Comparison of ENCODE assay signal across 2 fruit fly cellular contexts in the genomic region with DNA sequence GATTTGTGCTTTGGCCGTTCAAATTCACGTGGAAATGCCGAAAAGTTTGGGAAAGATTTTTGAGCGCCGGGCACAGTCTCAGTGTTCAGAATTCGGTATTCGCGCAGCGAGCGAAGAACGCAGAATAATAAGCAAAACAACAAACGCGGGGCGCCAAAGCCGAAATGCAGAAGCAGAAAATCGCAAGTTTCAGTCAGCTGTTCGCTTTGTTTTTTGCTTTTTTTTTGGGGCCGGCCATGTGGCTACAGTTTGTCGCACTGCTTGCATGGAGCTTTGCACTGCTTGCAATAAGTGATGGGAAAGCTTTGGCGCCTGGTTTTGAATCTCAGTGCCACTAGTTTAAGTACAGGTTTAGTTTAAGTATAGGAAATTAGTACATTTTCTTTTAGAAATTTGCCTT.
TF ChIP-seq lines count a peak whose summit lies in the region.

No protein-coding gene starts in this region.

TF ChIP-seq in whole organism, embryonic, 481 proteins besides CTCF, POLR2A, EP300 and RAD21 (continued from another document):
- TF ChIP-seq CG1603 (tag; optimal IDR thresholded peaks at IDR 0.05; lab: Kevin White, UChicago) (peak; percentile 7), pros (GFP tag; optimal IDR thresholded peaks at IDR 0.05; lab: Kevin White, UChicago) (no peak), CG7987 (GFP tag; optimal IDR thresholded peaks at IDR 0.05; lab: Kevin White, UChicago) (peak; percentile 2), CG31365 (tag; optimal IDR thresholded peaks at IDR 0.05; lab: Kevin White, UChicago) (peak; percentile 98), Sry-δ (GFP tag; optimal IDR thresholded peaks at IDR 0.05; lab: Kevin White, UChicago) (peak; percentile 29), dmrt99B (tag; optimal IDR thresholded peaks at IDR 0.05; lab: Kevin White, UChicago) (no peak), Opbp (GFP tag; IDR thresholded peaks at IDR 0.05; lab: Robert Waterston, UW; ENCODE audit: partially characterized antibody) (peak; percentile 55; the same call in 2 of the 3 replicates), MBD-R2 (GFP tag; IDR thresholded peaks at IDR 0.05; lab: Robert Waterston, UW) (peak; percentile 39; the same call in 1 of the 2 replicates), CG3847 (GFP tag; IDR thresholded peaks at IDR 0.05; lab: Robert Waterston, UW) (no peak), CG13287 (GFP tag; IDR thresholded peaks at IDR 0.05; lab: Robert Waterston, UW; ENCODE audit: partially characterized antibody) (peak; percentile 62; the same call in 1 of the 2 replicates), dm (GFP tag; optimal IDR thresholded peaks at IDR 0.05; lab: Kevin White, UChicago) (peak; percentile 76), Eip74EF (GFP tag; optimal IDR thresholded peaks at IDR 0.05; lab: Kevin White, UChicago) (peak in 1 of 2 experiments; percentile 71), ftz-f1 (GFP tag; optimal IDR thresholded peaks at IDR 0.05; lab: Kevin White, UChicago) (peak; percentile 87), crp (GFP tag; optimal IDR thresholded peaks at IDR 0.05; lab: Kevin White, UChicago) (peak; percentile 23 to 91), Trl (optimal IDR thresholded peaks at IDR 0.05; lab: Kevin White, UChicago) (no peak), Trl (GFP tag; optimal IDR thresholded peaks at IDR 0.05; lab: Kevin White, UChicago) (no peak), ac (GFP tag; optimal IDR thresholded peaks at IDR 0.05; lab: Kevin White, UChicago) (no peak), HmgZ (tag; optimal IDR thresholded peaks at IDR 0.05; lab: Kevin White, UChicago) (peak; percentile 68), pzg (GFP tag; optimal IDR thresholded peaks at IDR 0.05; lab: Kevin White, UChicago) (peak; percentile 43), gsb (GFP tag; IDR thresholded peaks at IDR 0.05; lab: Robert Waterston, UW) (peak; percentile 18; the same call in 1 of the 2 replicates), ato (GFP tag; IDR thresholded peaks at IDR 0.05; lab: Robert Waterston, UW; ENCODE audit: partially characterized antibody) (no peak), gro (GFP tag; optimal IDR thresholded peaks at IDR 0.05; lab: Kevin White, UChicago) (no peak), dpn (GFP tag; optimal IDR thresholded peaks at IDR 0.05; lab: Kevin White, UChicago) (no peak), sug (tag; optimal IDR thresholded peaks at IDR 0.05; lab: Kevin White, UChicago) (peak; percentile 39), Dbx (GFP tag; IDR thresholded peaks at IDR 0.05; lab: Robert Waterston, UW) (peak; percentile 52; the same call in 1 of the 3 replicates), lab (GFP tag; optimal IDR thresholded peaks at IDR 0.05; lab: Kevin White, UChicago) (peak; percentile 22), sqz (GFP tag; optimal IDR thresholded peaks at IDR 0.05; lab: Kevin White, UChicago) (peak; percentile 93), MTF-1 (GFP tag; optimal IDR thresholded peaks at IDR 0.05; lab: Kevin White, UChicago; ENCODE audit: borderline replicate concordance) (no peak), Nf-YC (tag; optimal IDR thresholded peaks at IDR 0.05; lab: Kevin White, UChicago) (peak; percentile 43), Doc2 (GFP tag; IDR thresholded peaks at IDR 0.05; lab: Robert Waterston, UW) (no peak), ssp (GFP tag; IDR thresholded peaks at IDR 0.05; lab: Robert Waterston, UW) (no peak), E2f2 (GFP tag; IDR thresholded peaks at IDR 0.05; lab: Robert Waterston, UW) (peak; percentile 92), Adf1 (GFP tag; IDR thresholded peaks at IDR 0.05; lab: Robert Waterston, UW) (peak; percentile 43; the same call in 1 of the 2 replicates), ATbp (GFP tag; optimal IDR thresholded peaks at IDR 0.05; lab: Kevin White, UChicago) (no peak), CG34224 (GFP tag; IDR thresholded peaks at IDR 0.05; lab: Robert Waterston, UW; ENCODE audit: partially characterized antibody) (peak; percentile 35; the same call in 1 of the 3 replicates), scrt (GFP tag; optimal IDR thresholded peaks at IDR 0.05; lab: Kevin White, UChicago) (peak; percentile 12), CG11504 (tag; optimal IDR thresholded peaks at IDR 0.05; lab: Kevin White, UChicago) (peak; percentile 5), kah (GFP tag; optimal IDR thresholded peaks at IDR 0.05; lab: Kevin White, UChicago) (no peak), tap (tag; optimal IDR thresholded peaks at IDR 0.05; lab: Kevin White, UChicago) (no peak), ken (GFP tag; IDR thresholded peaks at IDR 0.05; lab: Robert Waterston, UW) (0 out of 3 replicates have a peak, but pooled peaks have one; percentile 15), Jarid2 (GFP tag; optimal IDR thresholded peaks at IDR 0.05; lab: Kevin White, UChicago) (peak; percentile 4), CG11456 (GFP tag; IDR thresholded peaks at IDR 0.05; lab: Robert Waterston, UW) (0 out of 3 replicates have a peak, but pooled peaks have one; percentile 43), CG9215 (GFP tag; IDR thresholded peaks at IDR 0.05; lab: Robert Waterston, UW) (no peak), BEAF-32 (GFP tag; optimal IDR thresholded peaks at IDR 0.05; lab: Kevin White, UChicago) (peak; percentile 17), CG12659 (GFP tag; optimal IDR thresholded peaks at IDR 0.05; lab: Kevin White, UChicago) (peak; percentile 19), Bgb (GFP tag; IDR thresholded peaks at IDR 0.05; lab: Robert Waterston, UW; ENCODE audit: partially characterized antibody) (peak; percentile 39; the same call in 1 of the 2 replicates), CG2129 (GFP tag; IDR thresholded peaks at IDR 0.05; lab: Robert Waterston, UW; ENCODE audit: partially characterized antibody) (no peak), Rfx (GFP tag; IDR thresholded peaks at IDR 0.05; lab: Robert Waterston, UW) (peak; percentile 45; the same call in 1 of the 2 replicates), Deaf1 (tag; optimal IDR thresholded peaks at IDR 0.05; lab: Kevin White, UChicago) (peak; percentile 50), vnd (GFP tag; IDR thresholded peaks at IDR 0.05; lab: Robert Waterston, UW; ENCODE audit: partially characterized antibody) (no peak), Xbp1 (GFP tag; optimal IDR thresholded peaks at IDR 0.05; lab: Kevin White, UChicago) (no peak), Fer1 (GFP tag; optimal IDR thresholded peaks at IDR 0.05; lab: Kevin White, UChicago) (peak; percentile 30)

TF ChIP-seq in whole organism, wandering third instar larva, 38 proteins besides CTCF, POLR2A, EP300 and RAD21 (continued from another document):
- peak; percentile 100 for TF ChIP-seq lola (GFP tag; optimal IDR thresholded peaks at IDR 0.05; lab: Kevin White, UChicago)
- peak; percentile 5 for TF ChIP-seq br (GFP tag; optimal IDR thresholded peaks at IDR 0.05; lab: Kevin White, UChicago)
- TF ChIP-seq sv (GFP tag; optimal IDR thresholded peaks at IDR 0.05; lab: Kevin White, UChicago) = no peak
- TF ChIP-seq GATAd (GFP tag; optimal IDR thresholded peaks at IDR 0.05; lab: Kevin White, UChicago) = no peak
